Fruit fly (Drosophila melanogaster) whole organism, pupa: ENCODE data around the gene CG15020.

Experiments used
- CG10348 ChIP-seq: fragments of 200-800 bp; sonication (Bioruptor generic); IDR thresholded peaks from 2 replicates; pipeline ENCODE4 v1.3.6; 2022; ENCODE audit warnings: missing biosample characterization, missing genetic modification characterization
- CG12605 ChIP-seq: fragments of 200-800 bp; sonication (Bioruptor generic); IDR thresholded peaks from 2 replicates; pipeline ENCODE4 v1.3.6; 2022; ENCODE audit warnings: missing biosample characterization, missing genetic modification characterization
- CG13204 ChIP-seq: fragments of 200-800 bp; sonication (Bioruptor generic); optimal IDR thresholded peaks from 2 replicates; lab custom pipeline; 2018; ENCODE audit warnings: missing biosample characterization, mild to moderate bottlenecking, missing genetic modification characterization, moderate library complexity
- CG14655 ChIP-seq: fragments of 200-800 bp; sonication (Bioruptor generic); optimal IDR thresholded peaks from 3 replicates; lab custom pipeline; 2017; ENCODE audit warnings: mild to moderate bottlenecking, missing biosample characterization, missing genetic modification reagents, missing genetic modification characterization
- CG15710 ChIP-seq: fragments of 200-800 bp; sonication (Bioruptor generic); optimal IDR thresholded peaks from 2 replicates; lab custom pipeline; 2018; ENCODE audit warnings: missing biosample characterization, mild to moderate bottlenecking, missing genetic modification characterization, moderate library complexity
- CG17806 ChIP-seq: fragments of 200-800 bp; sonication (Bioruptor generic); optimal IDR thresholded peaks from 2 replicates; lab custom pipeline; 2018; ENCODE audit warnings: missing biosample characterization, mild to moderate bottlenecking, missing genetic modification characterization, moderate library complexity
- CG32121 ChIP-seq: fragments of 200-800 bp; sonication (Bioruptor generic); IDR thresholded peaks from 2 replicates; pipeline ENCODE4 v1.3.6; 2022; ENCODE audit warnings: missing biosample characterization, missing genetic modification characterization
- CG34367 ChIP-seq: fragments of 200-800 bp; sonication (Bioruptor generic); optimal IDR thresholded peaks from 2 replicates; lab custom pipeline; 2018; ENCODE audit warnings: missing biosample characterization, mild to moderate bottlenecking, missing genetic modification characterization
- CG4496 ChIP-seq: fragments of 200-800 bp; sonication (Bioruptor generic); IDR thresholded peaks from 3 replicates; pipeline ENCODE4 v1.3.6; 2022; ENCODE audit warnings: missing biosample characterization, missing genetic modification characterization
- CG8159 ChIP-seq: fragments of 200-800 bp; sonication (Bioruptor generic); optimal IDR thresholded peaks from 3 replicates; lab custom pipeline; 2018; ENCODE audit warnings: missing biosample characterization, mild to moderate bottlenecking, missing genetic modification characterization, moderate library complexity
- CG8301 ChIP-seq: fragments of 200-800 bp; sonication (Bioruptor generic); optimal IDR thresholded peaks from 2 replicates; lab custom pipeline; 2018; ENCODE audit warnings: missing biosample characterization, mild to moderate bottlenecking, missing genetic modification characterization
- CG9948 ChIP-seq: fragments of 200-800 bp; sonication (Bioruptor generic); optimal IDR thresholded peaks from 2 replicates; lab custom pipeline; 2018; ENCODE audit warnings: missing biosample characterization, mild to moderate bottlenecking, missing genetic modification characterization, moderate library complexity
- D1 ChIP-seq: fragments of 200-800 bp; sonication (Bioruptor generic); optimal IDR thresholded peaks from 2 replicates; lab custom pipeline; 2018; ENCODE audit warnings: missing biosample characterization, mild to moderate bottlenecking, missing genetic modification characterization, moderate library complexity
- EcR ChIP-seq: fragments of 200-800 bp; sonication (Bioruptor generic); optimal IDR thresholded peaks from 3 replicates; lab custom pipeline; 2019; ENCODE audit warnings: missing biosample characterization, missing genetic modification characterization, mild to moderate bottlenecking, moderate library complexity, missing genetic modification reagents
- Ets98B ChIP-seq: fragments of 200-800 bp; sonication (Bioruptor generic); IDR thresholded peaks from 2 replicates; pipeline ENCODE4 v1.3.6; 2022; ENCODE audit warnings: missing biosample characterization, missing genetic modification characterization
- Pif1A ChIP-seq: fragments of 200-800 bp; sonication (Bioruptor generic); optimal IDR thresholded peaks from 3 replicates; lab custom pipeline; 2016; ENCODE audit warnings: missing biosample characterization, missing genetic modification characterization
- Pif1B ChIP-seq: fragments of 200-800 bp; sonication (Bioruptor generic); optimal IDR thresholded peaks from 3 replicates; lab custom pipeline; 2016; ENCODE audit warnings: missing biosample characterization, missing genetic modification characterization
- Snoo ChIP-seq: fragments of 200-800 bp; sonication (Bioruptor generic); optimal IDR thresholded peaks from 3 replicates; lab custom pipeline; 2017; ENCODE audit warnings: missing biosample characterization, mild to moderate bottlenecking, missing genetic modification characterization, inconsistent platforms
- fd96Ca ChIP-seq: fragments of 200-800 bp; sonication (Bioruptor generic); IDR thresholded peaks from 3 replicates; pipeline ENCODE4 v1.3.6; 2022; ENCODE audit warnings: missing biosample characterization, missing genetic modification characterization
- gl ChIP-seq: fragments of 200-800 bp; sonication (Bioruptor generic); optimal IDR thresholded peaks from 2 replicates; lab custom pipeline; 2018; ENCODE audit warnings: missing biosample characterization, mild to moderate bottlenecking, missing genetic modification characterization
- rn ChIP-seq: fragments of 200-800 bp; sonication (Bioruptor generic); IDR thresholded peaks from 2 replicates; pipeline ENCODE4 v1.3.6; 2022; ENCODE audit warnings: missing biosample characterization, missing genetic modification characterization

The CG15020 gene

dm6 chr3L:4440153-4440552 is 18.7 kb downstream of the CG15020 start:
- no peak for TF ChIP-seq Ets98B (GFP tag; lab: Robert Waterston, UW)
- TF ChIP-seq CG4496, result no peak
- no peak for TF ChIP-seq CG12605 (GFP tag; lab: Robert Waterston, UW)
- no peak for TF ChIP-seq EcR (GFP tag; lab: Kevin White, UChicago)
- TF ChIP-seq CG10348 (GFP tag; lab: Robert Waterston, UW), result no peak
- no peak for TF ChIP-seq CG8301
- no peak for TF ChIP-seq CG15710 (tag; lab: Kevin White, UChicago)
- no peak for TF ChIP-seq CG9948 (tag; lab: Kevin White, UChicago)
- TF ChIP-seq CG13204 (GFP tag; lab: Kevin White, UChicago), result no peak
- TF ChIP-seq CG14655, result no peak
- TF ChIP-seq CG34367, result no peak
- TF ChIP-seq rn, result no peak

- no peak for TF ChIP-seq CG14655
- no peak for TF ChIP-seq gl
- no peak for TF ChIP-seq EcR (GFP tag; lab: Kevin White, UChicago)
Measured at dm6 chr3L:4442168-4442567, 20.7 kb downstream of the CG15020 start.

dm6 chr3L:4445824-4446223 is 24.4 kb downstream of the CG15020 start:
- TF ChIP-seq CG32121 (GFP tag; lab: Robert Waterston, UW) (no peak), Snoo (tag; lab: Kevin White, UChicago) (no peak), gl (no peak), EcR (GFP tag; lab: Kevin White, UChicago) (no peak), CG12605 (GFP tag; lab: Robert Waterston, UW) (no peak), CG34367 (no peak), CG14655 (no peak), CG15710 (tag; lab: Kevin White, UChicago) (no peak), Pif1B (GFP tag; lab: Kevin White, UChicago) (no peak), rn (no peak), CG10348 (GFP tag; lab: Robert Waterston, UW) (no peak), Ets98B (GFP tag; lab: Robert Waterston, UW) (no peak)
- TF ChIP-seq, all 21 proteins: peak for 0

dm6 chr3L:4446273-4446672 is 24.8 kb downstream of the CG15020 start, which contains the start of gene CG12607:
Gene CG12607 (plus strand): TSS chr3L:4446573.
- TF ChIP-seq CG34367 (no peak), CG15710 (tag; lab: Kevin White, UChicago) (no peak), CG8159 (tag; lab: Kevin White, UChicago) (no peak), Pif1A (GFP tag; lab: Kevin White, UChicago) (no peak), CG9948 (tag; lab: Kevin White, UChicago) (no peak), CG4496 (no peak), CG12605 (GFP tag; lab: Robert Waterston, UW) (no peak), gl (no peak), rn (no peak), CG32121 (GFP tag; lab: Robert Waterston, UW) (no peak), Ets98B (GFP tag; lab: Robert Waterston, UW) (no peak), Snoo (tag; lab: Kevin White, UChicago) (no peak), CG13204 (GFP tag; lab: Kevin White, UChicago) (no peak), fd96Ca (no peak), CG10348 (GFP tag; lab: Robert Waterston, UW) (no peak), CG14655 (no peak), CG8301 (no peak), Pif1B (GFP tag; lab: Kevin White, UChicago) (no peak), CG17806 (tag; lab: Kevin White, UChicago) (no peak), EcR (GFP tag; lab: Kevin White, UChicago) (no peak)

- no peak for TF ChIP-seq gl
- no peak for TF ChIP-seq CG17806 (tag; lab: Kevin White, UChicago)
- no peak for TF ChIP-seq CG8301
- no peak for TF ChIP-seq CG8159 (tag; lab: Kevin White, UChicago)
- no peak for TF ChIP-seq Ets98B (GFP tag; lab: Robert Waterston, UW)
- no peak for TF ChIP-seq Pif1A (GFP tag; lab: Kevin White, UChicago)
- no peak for TF ChIP-seq CG4496
- no peak for TF ChIP-seq CG34367
- TF ChIP-seq EcR (GFP tag; lab: Kevin White, UChicago), result no peak
- no peak for TF ChIP-seq CG13204 (GFP tag; lab: Kevin White, UChicago)
- TF ChIP-seq rn, result no peak
- no peak for TF ChIP-seq CG32121 (GFP tag; lab: Robert Waterston, UW)
- TF ChIP-seq CG9948 (tag; lab: Kevin White, UChicago), result no peak
- TF ChIP-seq Pif1B (GFP tag; lab: Kevin White, UChicago), result no peak
Measured at dm6 chr3L:4447229-4447628, 25.8 kb downstream of the CG15020 start.

dm6 chr3L:4458063-4458462 is 36.6 kb downstream of the CG15020 start, which contains the start of gene CG11345:
Gene CG11345 (minus strand): TSS chr3L:4458163.
- no peak for TF ChIP-seq D1 (tag; lab: Kevin White, UChicago)
- TF ChIP-seq CG8159 (tag; lab: Kevin White, UChicago), result no peak
- no peak for TF ChIP-seq CG32121 (GFP tag; lab: Robert Waterston, UW)
- no peak for TF ChIP-seq Snoo (tag; lab: Kevin White, UChicago)
- TF ChIP-seq CG14655, result no peak
- TF ChIP-seq CG10348 (GFP tag; lab: Robert Waterston, UW), result no peak
- no peak for TF ChIP-seq rn
- TF ChIP-seq CG34367, result no peak
- no peak for TF ChIP-seq CG12605 (GFP tag; lab: Robert Waterston, UW)
- no peak for TF ChIP-seq CG17806 (tag; lab: Kevin White, UChicago)
- no peak for TF ChIP-seq Pif1A (GFP tag; lab: Kevin White, UChicago)
- TF ChIP-seq fd96Ca, result no peak
- no peak for TF ChIP-seq CG8301
- no peak for TF ChIP-seq Pif1B (GFP tag; lab: Kevin White, UChicago)
- no peak for TF ChIP-seq CG15710 (tag; lab: Kevin White, UChicago)
- TF ChIP-seq CG13204 (GFP tag; lab: Kevin White, UChicago), result no peak
- no peak for TF ChIP-seq gl
- TF ChIP-seq Ets98B (GFP tag; lab: Robert Waterston, UW), result no peak
- no peak for TF ChIP-seq CG4496
- no peak for TF ChIP-seq EcR (GFP tag; lab: Kevin White, UChicago)
